Fruit fly (Drosophila melanogaster): ENCODE measurements around the gene CG18754.

CG18754 gene

DNA sequence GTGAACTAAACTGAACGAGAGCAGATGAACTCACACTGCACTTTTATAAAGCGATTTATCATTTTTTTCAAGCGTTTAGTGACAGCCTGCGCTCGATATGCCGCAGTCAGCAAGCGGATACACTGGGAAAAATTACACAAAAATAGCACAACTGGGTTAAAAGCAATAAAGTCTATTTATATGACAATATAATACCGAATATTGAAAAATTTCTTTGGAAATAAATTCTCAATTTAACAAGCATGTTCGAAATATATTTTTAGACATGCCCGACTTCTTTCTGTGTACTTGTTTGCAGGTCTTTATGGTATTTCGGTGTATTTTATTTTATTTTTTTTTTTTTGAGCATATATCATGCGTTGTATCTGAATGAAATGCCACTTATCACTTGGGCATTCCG, 30.0 kb downstream of the CG18754 start (continued):
- TF ChIP-seq CG18599 (GFP tag; optimal IDR thresholded peaks at IDR 0.05) = peak; percentile 34
- TF ChIP-seq CG12659 (GFP tag; optimal IDR thresholded peaks at IDR 0.05) = peak; percentile 38
- TF ChIP-seq stwl (tag; optimal IDR thresholded peaks at IDR 0.05) = no peak
- TF ChIP-seq pfk (GFP tag; optimal IDR thresholded peaks at IDR 0.05) = no peak
- no peak for TF ChIP-seq CG8281 (tag; optimal IDR thresholded peaks at IDR 0.05)
- peak; percentile 24; the same call in 1 of the 2 replicates for TF ChIP-seq stc (GFP tag; IDR thresholded peaks at IDR 0.05)
- TF ChIP-seq Mrtf (GFP tag; IDR thresholded peaks at IDR 0.05) = peak; percentile 56; the same call in 1 of the 3 replicates
- TF ChIP-seq Adf1 (GFP tag; IDR thresholded peaks at IDR 0.05) = no peak
- peak; percentile 50 for TF ChIP-seq CG12155 (GFP tag; optimal IDR thresholded peaks at IDR 0.05)
- TF ChIP-seq CG18764 (GFP tag; optimal IDR thresholded peaks at IDR 0.05) = peak; percentile 63
- TF ChIP-seq dysf (GFP tag; IDR thresholded peaks at IDR 0.05) = peak; percentile 59; the same call in 1 of the 3 replicates
- no peak for TF ChIP-seq HLH4C (GFP tag; IDR thresholded peaks at IDR 0.05; ENCODE audit: partially characterized antibody)
- TF ChIP-seq ssp (GFP tag; IDR thresholded peaks at IDR 0.05) = 0 out of 2 replicates have a peak, but pooled peaks have one; percentile 24
- TF ChIP-seq Scr (GFP tag; IDR thresholded peaks at IDR 0.05; ENCODE audit: partially characterized antibody) = no peak
- TF ChIP-seq so (GFP tag; IDR thresholded peaks at IDR 0.05) = peak; percentile 80; the same call in 2 of the 3 replicates
- TF ChIP-seq lola (GFP tag; optimal IDR thresholded peaks at IDR 0.05) = peak in 1 of 3 experiments; percentile 66
- no peak for TF ChIP-seq zfh2 (GFP tag; optimal IDR thresholded peaks at IDR 0.05)
- TF ChIP-seq H2.0 (GFP tag; IDR thresholded peaks at IDR 0.05) = peak; percentile 57
- peak; percentile 75; the same call in 2 of the 3 replicates for TF ChIP-seq ken (GFP tag; IDR thresholded peaks at IDR 0.05)
- TF ChIP-seq CG5953 (GFP tag; IDR thresholded peaks at IDR 0.05) = peak; percentile 34; the same call in 1 of the 2 replicates
- TF ChIP-seq CG30403 (GFP tag; optimal IDR thresholded peaks at IDR 0.05) = peak; percentile 70
- TF ChIP-seq CG14050 (GFP tag; IDR thresholded peaks at IDR 0.05) = no peak
- no peak for TF ChIP-seq knrl (GFP tag; IDR thresholded peaks at IDR 0.05; ENCODE audit: partially characterized antibody)
- TF ChIP-seq CG7839 (tag; optimal IDR thresholded peaks at IDR 0.05) = peak; percentile 63
- no peak for TF ChIP-seq CG13287 (GFP tag; IDR thresholded peaks at IDR 0.05; ENCODE audit: partially characterized antibody)
- peak; percentile 69 for TF ChIP-seq tgo (GFP tag; IDR thresholded peaks at IDR 0.05)
- TF ChIP-seq CG18262 (tag; optimal IDR thresholded peaks at IDR 0.05) = peak; percentile 35
- no peak for TF ChIP-seq CG7372 (GFP tag; IDR thresholded peaks at IDR 0.05)
- TF ChIP-seq Dref (GFP tag; IDR thresholded peaks at IDR 0.05) = no peak
- peak; percentile 44 for TF ChIP-seq slp2 (GFP tag; optimal IDR thresholded peaks at IDR 0.05)
- TF ChIP-seq CG4854 (GFP tag; optimal IDR thresholded peaks at IDR 0.05) = no peak
- no peak for TF ChIP-seq zen2 (GFP tag; IDR thresholded peaks at IDR 0.05; ENCODE audit: partially characterized antibody)
- TF ChIP-seq sna (GFP tag; IDR thresholded peaks at IDR 0.05; ENCODE audit: partially characterized antibody) = no peak
- no peak for TF ChIP-seq chinmo (GFP tag; IDR thresholded peaks at IDR 0.05; ENCODE audit: partially characterized antibody)
- TF ChIP-seq GATAe (GFP tag; conservative IDR thresholded peaks at IDR 0.05) = no peak; the same call in 1 of the 2 replicates
- TF ChIP-seq CG15479 (GFP tag; optimal IDR thresholded peaks at IDR 0.05) = no peak
- TF ChIP-seq cas (GFP tag; IDR thresholded peaks at IDR 0.05) = no peak
- no peak for TF ChIP-seq rib (GFP tag; IDR thresholded peaks at IDR 0.05)
- peak; percentile 55; the same call in 1 of the 2 replicates for TF ChIP-seq sens-2 (GFP tag; IDR thresholded peaks at IDR 0.05)
- TF ChIP-seq D (optimal IDR thresholded peaks at IDR 0.05) = no peak
- peak; percentile 69 for TF ChIP-seq D (GFP tag; optimal IDR thresholded peaks at IDR 0.05)
- TF ChIP-seq CG6854 (GFP tag; optimal IDR thresholded peaks at IDR 0.05) = no peak
- peak; percentile 78 for TF ChIP-seq Xbp1 (GFP tag; optimal IDR thresholded peaks at IDR 0.05)
- TF ChIP-seq wdn (GFP tag; IDR thresholded peaks at IDR 0.05) = 0 out of 2 replicates have a peak, but pooled peaks have one; percentile 27
- peak; percentile 54 for TF ChIP-seq Oaz (GFP tag; IDR thresholded peaks at IDR 0.05)
- TF ChIP-seq ftz-f1 (GFP tag; optimal IDR thresholded peaks at IDR 0.05) = no peak
- TF ChIP-seq Doc2 (GFP tag; IDR thresholded peaks at IDR 0.05) = no peak
- no peak for TF ChIP-seq pho (GFP tag; optimal IDR thresholded peaks at IDR 0.05)
- peak; percentile 51 for TF ChIP-seq CG1529 (GFP tag; optimal IDR thresholded peaks at IDR 0.05)
- peak; percentile 86 for TF ChIP-seq ci (GFP tag; IDR thresholded peaks at IDR 0.05)
- no peak for TF ChIP-seq tx (GFP tag; optimal IDR thresholded peaks at IDR 0.05)
